Fruit fly (Drosophila melanogaster) whole organism, embryonic: ENCODE data around the gene MESK4.

Source experiments
- Ada2b ChIP-seq: fragments of 200-800 bp; sonication (Bioruptor generic); IDR thresholded peaks from 2 replicates; pipeline ENCODE4 v1.3.6; 2022; ENCODE audit warnings: missing biosample characterization, missing genetic modification characterization
- Blimp-1 ChIP-seq: fragments of 200-800 bp; sonication (Bioruptor generic); optimal IDR thresholded peaks from 3 replicates; lab custom pipeline; 2018; ENCODE audit warnings: missing biosample characterization, missing genetic modification characterization, mild to moderate bottlenecking, moderate library complexity, missing genetic modification reagents
- Bteb2 ChIP-seq: fragments of 200-800 bp; sonication (Bioruptor generic); optimal IDR thresholded peaks from 2 replicates; lab custom pipeline; 2016; ENCODE audit warnings: missing biosample characterization, missing genetic modification characterization
- CG12071 ChIP-seq: fragments of 200-800 bp; sonication (Bioruptor generic); optimal IDR thresholded peaks from 3 replicates; lab custom pipeline; 2018; ENCODE audit warnings: missing biosample characterization, mild to moderate bottlenecking, missing genetic modification characterization
- CG13624 ChIP-seq: fragments of 200-800 bp; sonication (Bioruptor generic); optimal IDR thresholded peaks from 2 replicates; lab custom pipeline; 2016; ENCODE audit warnings: missing biosample characterization, missing genetic modification characterization
- CG18619 ChIP-seq: fragments of 200-800 bp; sonication (Bioruptor generic); optimal IDR thresholded peaks from 3 replicates; lab custom pipeline; 2017; ENCODE audit warnings: missing biosample characterization, mild to moderate bottlenecking, missing genetic modification characterization
- CG2116 ChIP-seq: fragments of 200-800 bp; sonication (Bioruptor generic); optimal IDR thresholded peaks from 3 replicates; lab custom pipeline; 2018; ENCODE audit warnings: missing biosample characterization, mild to moderate bottlenecking, missing genetic modification characterization
- CG2120 ChIP-seq: fragments of 200-800 bp; sonication (Bioruptor generic); optimal IDR thresholded peaks from 3 replicates; lab custom pipeline; 2016; ENCODE audit warnings: missing biosample characterization, missing genetic modification characterization
- CG33213 ChIP-seq: fragments of 200-800 bp; sonication (Bioruptor generic); optimal IDR thresholded peaks from 3 replicates; lab custom pipeline; 2016; ENCODE audit warnings: missing biosample characterization, missing genetic modification characterization
- CG3407 ChIP-seq: fragments of 200-800 bp; sonication (Bioruptor generic); optimal IDR thresholded peaks from 2 replicates; lab custom pipeline; 2018; ENCODE audit warnings: missing biosample characterization, mild to moderate bottlenecking, missing genetic modification characterization
- CG3995 ChIP-seq: fragments of 200-800 bp; sonication (Bioruptor generic); optimal IDR thresholded peaks from 3 replicates; lab custom pipeline; 2016; ENCODE audit warnings: missing biosample characterization, missing genetic modification characterization
- CG4424 ChIP-seq: fragments of 200-800 bp; sonication (Bioruptor generic); optimal IDR thresholded peaks from 3 replicates; lab custom pipeline; 2016; ENCODE audit warnings: missing biosample characterization, missing genetic modification characterization
- CG4730 ChIP-seq: fragments of 200-800 bp; sonication (Bioruptor generic); IDR thresholded peaks from 2 replicates; pipeline ENCODE4 v1.3.6; 2022; ENCODE audit warnings: missing biosample characterization, missing genetic modification characterization
- CG6791 ChIP-seq: fragments of 200-800 bp; sonication (Bioruptor generic); IDR thresholded peaks from 3 replicates; pipeline ENCODE4 v1.3.6; 2022; ENCODE audit warnings: missing biosample characterization, missing genetic modification characterization; ENCODE audit not compliant: partially characterized antibody
- CG8281 ChIP-seq: fragments of 200-800 bp; sonication (Bioruptor generic); optimal IDR thresholded peaks from 2 replicates; lab custom pipeline; 2018; ENCODE audit warnings: missing biosample characterization, mild to moderate bottlenecking, missing genetic modification characterization, moderate library complexity
- CG8944 ChIP-seq: fragments of 200-800 bp; sonication (Bioruptor generic); optimal IDR thresholded peaks from 3 replicates; lab custom pipeline; 2016; ENCODE audit warnings: missing biosample characterization, missing genetic modification characterization
- CoRest ChIP-seq: fragments of 200-800 bp; sonication (Bioruptor generic); optimal IDR thresholded peaks from 3 replicates; lab custom pipeline; 2018; ENCODE audit warnings: missing biosample characterization, mild to moderate bottlenecking, missing genetic modification characterization, moderate library complexity
- CrebB ChIP-seq: fragments of 200-800 bp; sonication (Bioruptor generic); optimal IDR thresholded peaks from 3 replicates; lab custom pipeline; 2018; ENCODE audit warnings: missing biosample characterization, mild to moderate bottlenecking, missing genetic modification characterization
- Doc2 ChIP-seq: fragments of 200-800 bp; sonication (Bioruptor generic); IDR thresholded peaks from 2 replicates; pipeline ENCODE4 v1.3.6; 2022; ENCODE audit warnings: missing biosample characterization, missing genetic modification characterization
- Drgx ChIP-seq: fragments of 200-800 bp; sonication (Bioruptor generic); IDR thresholded peaks from 2 replicates; pipeline ENCODE4 v1.3.6; 2022; ENCODE audit warnings: missing biosample characterization, missing genetic modification characterization
- H2.0 ChIP-seq: fragments of 200-800 bp; sonication (Bioruptor generic); IDR thresholded peaks from 2 replicates; pipeline ENCODE4 v1.3.6; 2022; ENCODE audit warnings: missing biosample characterization, missing genetic modification characterization
- HmgD ChIP-seq: fragments of 200-800 bp; sonication (Bioruptor generic); optimal IDR thresholded peaks from 3 replicates; lab custom pipeline; 2016; ENCODE audit warnings: missing biosample characterization, missing genetic modification characterization
- Meics ChIP-seq: fragments of 200-800 bp; sonication (Bioruptor generic); optimal IDR thresholded peaks from 2 replicates; lab custom pipeline; 2017; ENCODE audit warnings: missing biosample characterization, mild to moderate bottlenecking, missing genetic modification characterization
- Mrtf ChIP-seq: fragments of 200-800 bp; sonication (Bioruptor generic); IDR thresholded peaks from 3 replicates; pipeline ENCODE4 v1.3.6; 2022; ENCODE audit warnings: missing biosample characterization, missing genetic modification characterization
- NC2β ChIP-seq: fragments of 200-800 bp; sonication (Bioruptor generic); optimal IDR thresholded peaks from 2 replicates; lab custom pipeline; 2016; ENCODE audit warnings: missing biosample characterization, missing genetic modification characterization
- Neu2 ChIP-seq: fragments of 200-800 bp; sonication (Bioruptor generic); optimal IDR thresholded peaks from 3 replicates; lab custom pipeline; 2016; ENCODE audit warnings: missing biosample characterization, missing genetic modification characterization, borderline replicate concordance
- Tbp ChIP-seq: fragments of >200 bp; optimal IDR thresholded peaks from 2 replicates; lab custom pipeline; 2018; ENCODE audit warnings: missing biosample characterization, missing genetic modification characterization
- ara ChIP-seq: fragments of 200-800 bp; sonication (Bioruptor generic); IDR thresholded peaks from 2 replicates; pipeline ENCODE4 v1.3.6; 2022; ENCODE audit warnings: missing biosample characterization, missing genetic modification characterization
- dmrt99B ChIP-seq: fragments of 200-800 bp; sonication (Bioruptor generic); optimal IDR thresholded peaks from 2 replicates; lab custom pipeline; 2018; ENCODE audit warnings: missing biosample characterization, mild to moderate bottlenecking, missing genetic modification characterization, moderate library complexity
- emc ChIP-seq: fragments of 200-800 bp; sonication (Bioruptor generic); optimal IDR thresholded peaks from 2 replicates; lab custom pipeline; 2016; ENCODE audit warnings: missing biosample characterization, missing genetic modification characterization
- esg ChIP-seq: fragments of 200-800 bp; sonication (Bioruptor generic); conservative IDR thresholded peaks from 2 replicates; pipeline ENCODE4 v1.3.6; 2022; ENCODE audit warnings: missing biosample characterization, missing genetic modification characterization
- ewg ChIP-seq: fragments of 200-800 bp; sonication (Bioruptor generic); optimal IDR thresholded peaks from 3 replicates; lab custom pipeline; 2017; ENCODE audit warnings: mild to moderate bottlenecking, missing biosample characterization, missing genetic modification reagents, missing genetic modification characterization
- fd102C ChIP-seq: fragments of 200-800 bp; sonication (Bioruptor generic); optimal IDR thresholded peaks from 2 replicates; lab custom pipeline; 2018; ENCODE audit warnings: missing biosample characterization, mild to moderate bottlenecking, missing genetic modification characterization, moderate library complexity
- ftz-f1 ChIP-seq: fragments of 200-800 bp; sonication (Bioruptor generic); optimal IDR thresholded peaks from 2 replicates; lab custom pipeline; 2016; ENCODE audit warnings: missing biosample characterization, missing genetic modification characterization
- gem ChIP-seq: fragments of 200-800 bp; sonication (Bioruptor generic); optimal IDR thresholded peaks from 2 replicates; lab custom pipeline; 2019; ENCODE audit warnings: missing biosample characterization, mild to moderate bottlenecking, missing genetic modification characterization, moderate library complexity
- insv ChIP-seq, 2 experiments: fragments of 200-800 bp; sonication (Bioruptor generic); optimal IDR thresholded peaks; 3 replicates each; lab custom pipeline; 2016 to 2018; ENCODE audit warnings: missing biosample characterization in 2 of 2, missing genetic modification characterization in 2 of 2
- ken ChIP-seq: fragments of 200-800 bp; sonication (Bioruptor generic); IDR thresholded peaks from 3 replicates; pipeline ENCODE4 v1.3.6; 2022; ENCODE audit warnings: missing biosample characterization, missing genetic modification characterization
- nom ChIP-seq: fragments of 200-800 bp; sonication (Bioruptor generic); optimal IDR thresholded peaks from 2 replicates; lab custom pipeline; 2017; ENCODE audit warnings: missing biosample characterization, missing genetic modification characterization, mild to moderate bottlenecking, moderate library complexity, missing genetic modification reagents
- oc ChIP-seq: fragments of 200-800 bp; sonication (Bioruptor generic); optimal IDR thresholded peaks from 2 replicates; lab custom pipeline; 2018; ENCODE audit warnings: missing biosample characterization, mild to moderate bottlenecking, missing genetic modification characterization, moderate library complexity
- otp ChIP-seq: fragments of 200-800 bp; sonication (Bioruptor generic); IDR thresholded peaks from 3 replicates; pipeline ENCODE4, ENCODE4 v1.3.6; 2022; ENCODE audit warnings: missing biosample characterization, missing genetic modification characterization
- peb ChIP-seq: fragments of 200-800 bp; sonication (Bioruptor generic); IDR thresholded peaks from 2 replicates; pipeline ENCODE4 v1.3.6; 2022; ENCODE audit warnings: missing biosample characterization, missing genetic modification characterization
- schlank ChIP-seq: fragments of 200-800 bp; sonication (Bioruptor generic); optimal IDR thresholded peaks from 2 replicates; lab custom pipeline; 2018; ENCODE audit warnings: missing biosample characterization, mild to moderate bottlenecking, missing genetic modification characterization
- ssp ChIP-seq: fragments of 200-800 bp; sonication (Bioruptor generic); IDR thresholded peaks from 2 replicates; pipeline ENCODE4 v1.3.6; 2022; ENCODE audit warnings: missing biosample characterization, missing genetic modification characterization
- tgo ChIP-seq: fragments of 200-800 bp; sonication (Bioruptor generic); IDR thresholded peaks from 3 replicates; pipeline ENCODE4 v1.3.6; 2022; ENCODE audit warnings: missing biosample characterization, missing genetic modification characterization
- tio ChIP-seq: fragments of 200-800 bp; sonication (Bioruptor generic); optimal IDR thresholded peaks from 2 replicates; lab custom pipeline; 2017; ENCODE audit warnings: missing biosample characterization, missing genetic modification characterization, inconsistent platforms
- trem ChIP-seq: fragments of 200-800 bp; optimal IDR thresholded peaks from 3 replicates; lab custom pipeline; 2019; ENCODE audit warnings: missing biosample characterization, mild to moderate bottlenecking, missing genetic modification characterization, moderate library complexity
- unpg ChIP-seq: fragments of 200-800 bp; sonication (Bioruptor generic); optimal IDR thresholded peaks from 3 replicates; lab custom pipeline; 2018; ENCODE audit warnings: missing biosample characterization, mild to moderate bottlenecking, missing genetic modification characterization, moderate library complexity
- wor ChIP-seq: fragments of 200-800 bp; sonication (Bioruptor generic); IDR thresholded peaks from 2 replicates; pipeline ENCODE4 v1.3.6; 2022; ENCODE audit warnings: missing biosample characterization, missing genetic modification characterization
- zf30C ChIP-seq: fragments of 200-800 bp; sonication (Bioruptor generic); optimal IDR thresholded peaks from 3 replicates; lab custom pipeline; 2018; ENCODE audit warnings: missing biosample characterization, mild to moderate bottlenecking, missing genetic modification characterization

The MESK4 gene

DNA sequence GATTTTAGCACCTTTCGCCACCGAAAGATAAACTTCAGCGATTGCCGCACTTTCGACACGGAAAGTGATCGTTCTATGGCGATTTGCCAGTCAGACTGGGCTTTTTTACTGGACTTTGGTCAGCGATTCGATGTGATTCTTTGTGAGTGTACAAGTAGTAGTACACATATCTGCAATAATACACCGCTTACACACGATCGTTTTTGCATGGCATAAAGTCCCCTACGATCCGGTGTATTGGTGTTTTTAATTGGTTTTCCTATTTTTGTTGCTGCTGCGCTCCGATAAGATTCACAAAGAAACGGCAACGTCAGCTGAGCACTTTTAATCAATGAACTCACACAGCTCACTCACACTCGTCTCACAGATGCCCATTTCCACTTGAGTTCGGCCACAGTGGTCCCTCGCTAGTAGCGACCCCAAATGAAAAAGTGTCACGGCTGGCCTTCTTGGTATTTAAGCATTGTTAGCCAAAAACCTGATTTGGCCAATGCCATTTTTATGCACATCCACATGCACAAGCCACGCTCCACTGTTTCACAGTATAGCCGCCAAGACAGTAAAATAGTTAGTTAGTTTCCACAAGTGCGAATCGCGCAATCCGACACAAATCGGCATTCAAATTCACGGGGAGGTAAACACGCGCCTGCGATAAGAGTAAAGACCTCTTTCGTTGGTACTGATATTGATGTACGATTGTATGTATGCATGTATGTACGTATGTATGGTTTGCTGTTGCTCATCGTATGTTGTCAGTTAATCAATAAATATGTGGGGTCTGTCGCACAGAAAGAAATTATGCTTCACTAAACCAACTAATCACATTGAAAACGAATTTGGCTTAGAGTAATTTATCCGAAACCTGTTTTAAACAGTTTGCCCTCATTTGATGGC lies 2.2 kb upstream of the MESK4 start (continued):
- peak; percentile 93 for TF ChIP-seq CG12071 (GFP tag; lab: Kevin White, UChicago)
- TF ChIP-seq unpg (GFP tag; lab: Kevin White, UChicago): peak; percentile 91
- peak; percentile 89 for TF ChIP-seq CG33213 (GFP tag; lab: Kevin White, UChicago)
- TF ChIP-seq CG2120 (GFP tag; lab: Kevin White, UChicago): peak; percentile 99
- peak; percentile 83 for TF ChIP-seq ssp (GFP tag; lab: Robert Waterston, UW)
- peak; percentile 8 for TF ChIP-seq fd102C
- TF ChIP-seq Meics (GFP tag; lab: Kevin White, UChicago): peak; percentile 95
- peak; percentile 88 for TF ChIP-seq HmgD (GFP tag; lab: Kevin White, UChicago)
- peak; percentile 56 for TF ChIP-seq ewg (GFP tag; lab: Kevin White, UChicago)
- peak; percentile 95 for TF ChIP-seq Bteb2 (GFP tag; lab: Kevin White, UChicago)
- TF ChIP-seq Drgx (GFP tag; lab: Robert Waterston, UW): peak; percentile 97
- TF ChIP-seq otp (GFP tag; lab: Robert Waterston, UW): peak; percentile 97
- TF ChIP-seq dmrt99B (tag; lab: Kevin White, UChicago): peak; percentile 90
- TF ChIP-seq CG6791 (GFP tag; lab: Robert Waterston, UW): 0 out of 3 replicates have a peak, but pooled peaks have one; percentile 34
- TF ChIP-seq CG13624 (GFP tag; lab: Kevin White, UChicago): peak; percentile 97
- TF ChIP-seq schlank (tag; lab: Kevin White, UChicago): peak; percentile 97
- TF ChIP-seq zf30C: peak; percentile 68
- TF ChIP-seq Neu2 (GFP tag; lab: Kevin White, UChicago): peak; percentile 48
- TF ChIP-seq CG8944 (GFP tag; lab: Kevin White, UChicago): peak; percentile 81
- peak; percentile 97 for TF ChIP-seq Mrtf (GFP tag; lab: Robert Waterston, UW)
- peak; percentile 95 for TF ChIP-seq CG4730 (GFP tag; lab: Robert Waterston, UW)
- TF ChIP-seq tio (GFP tag; lab: Kevin White, UChicago): peak; percentile 82
- TF ChIP-seq ara (GFP tag; lab: Robert Waterston, UW): peak; percentile 92
- TF ChIP-seq CG4424: peak; percentile 82
- TF ChIP-seq trem (tag; lab: Kevin White, UChicago): peak; percentile 21
- peak; percentile 36 for TF ChIP-seq CG2116 (GFP tag; lab: Kevin White, UChicago)
- TF ChIP-seq CG8281 (tag; lab: Kevin White, UChicago): peak; percentile 92
- peak; percentile 93 for TF ChIP-seq CrebB
- TF ChIP-seq H2.0 (GFP tag; lab: Robert Waterston, UW): peak; percentile 96
- peak; percentile 62 for TF ChIP-seq Blimp-1
- peak; percentile 85 for TF ChIP-seq NC2β (GFP tag; lab: Kevin White, UChicago)
- TF ChIP-seq ftz-f1 (GFP tag; lab: Kevin White, UChicago): peak; percentile 87
- TF ChIP-seq nom (GFP tag; lab: Kevin White, UChicago): peak; percentile 72
- peak; percentile 95 for TF ChIP-seq ken (GFP tag; lab: Robert Waterston, UW)
- TF ChIP-seq emc: peak; percentile 89
- peak; percentile 82 for TF ChIP-seq CG3995 (GFP tag; lab: Kevin White, UChicago)
- peak; percentile 92 for TF ChIP-seq Doc2 (GFP tag; lab: Robert Waterston, UW)
- peak; percentile 94 for TF ChIP-seq CG18619 (GFP tag; lab: Kevin White, UChicago)
- peak; percentile 41 for TF ChIP-seq CG3407 (GFP tag; lab: Kevin White, UChicago)
- TF ChIP-seq Tbp (GFP tag; lab: Kevin White, UChicago): no peak
- peak; percentile 81 for TF ChIP-seq oc
- TF ChIP-seq esg (GFP tag; lab: Robert Waterston, UW): peak; percentile 97
- TF ChIP-seq CoRest (tag; lab: Kevin White, UChicago): peak; percentile 92
- TF ChIP-seq insv (GFP tag; optimal IDR thresholded peaks at IDR 0.05; lab: Kevin White, UChicago): peak; percentile 39 to 65
- peak; percentile 84 for TF ChIP-seq peb (GFP tag; lab: Robert Waterston, UW)
- peak; percentile 95 for TF ChIP-seq Ada2b (GFP tag; lab: Robert Waterston, UW)
- peak; percentile 87 for TF ChIP-seq wor (GFP tag; lab: Robert Waterston, UW)
- peak; percentile 91 for TF ChIP-seq gem
- peak; percentile 93 for TF ChIP-seq tgo (GFP tag; lab: Robert Waterston, UW)
